Fruit fly (Drosophila melanogaster): ENCODE results near the gene I-t.

The I-t gene

DNA sequence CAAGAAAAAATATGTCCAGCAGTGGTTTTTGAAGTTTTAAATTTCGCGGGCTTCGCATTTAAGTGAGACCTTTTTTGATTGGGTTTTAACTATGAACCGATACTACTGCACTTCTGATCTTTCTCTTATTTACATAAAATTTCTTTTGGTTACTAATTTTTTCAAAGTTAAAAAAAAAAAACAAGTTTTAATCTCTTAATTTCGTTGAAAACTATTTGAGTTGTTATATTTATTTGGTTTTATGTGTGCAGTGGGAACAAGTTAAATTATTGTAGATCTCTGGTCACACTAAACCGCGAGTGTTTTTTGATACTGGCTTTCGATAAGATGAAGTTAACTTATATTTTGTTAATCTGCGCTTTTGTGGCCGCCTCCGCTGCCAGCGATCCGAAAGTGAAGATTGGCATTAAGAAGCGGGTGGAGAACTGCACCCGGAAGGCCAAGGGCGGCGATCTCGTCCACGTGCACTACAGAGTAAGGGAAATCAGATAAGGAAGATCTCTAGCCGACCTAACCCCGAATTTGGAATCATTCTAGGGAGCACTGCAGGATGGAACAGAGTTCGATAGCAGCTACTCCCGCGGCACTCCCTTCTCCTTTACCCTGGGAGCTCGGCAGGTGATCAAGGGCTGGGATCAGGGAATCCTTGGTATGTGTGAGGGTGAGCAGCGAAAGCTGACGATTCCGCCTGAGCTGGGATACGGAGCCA is 29.7 kb upstream of the I-t start, which contains the start of gene CG14715 (continued):
- TF ChIP-seq repo (GFP tag; optimal IDR thresholded peaks at IDR 0.05), result no peak
- TF ChIP-seq Hr3 (GFP tag; optimal IDR thresholded peaks at IDR 0.05), result peak; percentile 42
- TF ChIP-seq CG43689 (GFP tag; IDR thresholded peaks at IDR 0.05), result no peak
- peak; percentile 69 for TF ChIP-seq stwl (tag; optimal IDR thresholded peaks at IDR 0.05)
- TF ChIP-seq ato (GFP tag; IDR thresholded peaks at IDR 0.05; ENCODE audit: partially characterized antibody), result no peak
- peak; percentile 49 for TF ChIP-seq sisA (GFP tag; IDR thresholded peaks at IDR 0.05)
- no peak for TF ChIP-seq scrt (GFP tag; optimal IDR thresholded peaks at IDR 0.05)
- TF ChIP-seq gcm2 (GFP tag; optimal IDR thresholded peaks at IDR 0.05), result no peak
- peak; percentile 41 for TF ChIP-seq CG15696 (tag; optimal IDR thresholded peaks at IDR 0.05)
- no peak for TF ChIP-seq emc (GFP tag; optimal IDR thresholded peaks at IDR 0.05)
- TF ChIP-seq jing (GFP tag; optimal IDR thresholded peaks at IDR 0.05), result no peak
- TF ChIP-seq run (tag; optimal IDR thresholded peaks at IDR 0.05), result no peak
- no peak for TF ChIP-seq CG11696 (GFP tag; IDR thresholded peaks at IDR 0.05)
- peak; percentile 46 for TF ChIP-seq CG8290 (GFP tag; optimal IDR thresholded peaks at IDR 0.05)
- no peak for TF ChIP-seq CG8290 (tag; optimal IDR thresholded peaks at IDR 0.05)
- peak; percentile 63 for TF ChIP-seq CG14441 (GFP tag; IDR thresholded peaks at IDR 0.05)
- TF ChIP-seq YL-1 (GFP tag; optimal IDR thresholded peaks at IDR 0.05), result peak; percentile 67
- TF ChIP-seq Dbx (GFP tag; IDR thresholded peaks at IDR 0.05), result no peak
- no peak for TF ChIP-seq ewg (GFP tag; optimal IDR thresholded peaks at IDR 0.05)
- no peak for TF ChIP-seq fd102C (GFP tag; optimal IDR thresholded peaks at IDR 0.05)
- TF ChIP-seq CG3281 (GFP tag; optimal IDR thresholded peaks at IDR 0.05), result no peak
- TF ChIP-seq wor (GFP tag; IDR thresholded peaks at IDR 0.05), result no peak
- TF ChIP-seq gsb (GFP tag; IDR thresholded peaks at IDR 0.05), result no peak
- peak; percentile 47 for TF ChIP-seq NC2β (GFP tag; optimal IDR thresholded peaks at IDR 0.05)
- peak; percentile 43 for TF ChIP-seq Antp (GFP tag; optimal IDR thresholded peaks at IDR 0.05)
- no peak for TF ChIP-seq twi (tag; optimal IDR thresholded peaks at IDR 0.05)
- no peak for TF ChIP-seq hth (optimal IDR thresholded peaks at IDR 0.05)
- no peak for TF ChIP-seq luna (GFP tag; optimal IDR thresholded peaks at IDR 0.05)
- TF ChIP-seq salm (tag; optimal IDR thresholded peaks at IDR 0.05), result no peak
- TF ChIP-seq vvl (GFP tag; IDR thresholded peaks at IDR 0.05), result peak; percentile 70
- TF ChIP-seq Doc3 (GFP tag; IDR thresholded peaks at IDR 0.05; ENCODE audit: partially characterized antibody), result no peak
- no peak for TF ChIP-seq pan (optimal IDR thresholded peaks at IDR 0.05)
- TF ChIP-seq pan (GFP tag; optimal IDR thresholded peaks at IDR 0.05 in 1 of 2, IDR thresholded peaks at IDR 0.05 in 1 of 2), result peak in 1 of 2 experiments; percentile 58
- TF ChIP-seq B-H1 (GFP tag; IDR thresholded peaks at IDR 0.05), result 0 out of 3 replicates have a peak, but pooled peaks have one; percentile 16
- peak; percentile 72 for TF ChIP-seq CG30403 (GFP tag; optimal IDR thresholded peaks at IDR 0.05)
- peak; percentile 77 for TF ChIP-seq CG18476 (GFP tag; optimal IDR thresholded peaks at IDR 0.05)
- peak; percentile 55 for TF ChIP-seq pnt (GFP tag; optimal IDR thresholded peaks at IDR 0.05)
- peak; percentile 18 for TF ChIP-seq zen (tag; optimal IDR thresholded peaks at IDR 0.05)
- TF ChIP-seq gt (GFP tag; IDR thresholded peaks at IDR 0.05), result no peak
- no peak for TF ChIP-seq Bdp1 (GFP tag; optimal IDR thresholded peaks at IDR 0.05)
- TF ChIP-seq stc (GFP tag; IDR thresholded peaks at IDR 0.05), result no peak
- no peak for TF ChIP-seq CG9876 (GFP tag; optimal IDR thresholded peaks at IDR 0.05)
- no peak; the same call in 1 of the 2 replicates for TF ChIP-seq esg (GFP tag; conservative IDR thresholded peaks at IDR 0.05)
- TF ChIP-seq CG7839 (tag; optimal IDR thresholded peaks at IDR 0.05), result peak; percentile 48
- peak; percentile 35 for TF ChIP-seq CG9817 (tag; optimal IDR thresholded peaks at IDR 0.05)
- TF ChIP-seq CG34224 (GFP tag; IDR thresholded peaks at IDR 0.05; ENCODE audit: partially characterized antibody), result no peak
- TF ChIP-seq GATAe (GFP tag; conservative IDR thresholded peaks at IDR 0.05), result peak; percentile 52; the same call in 1 of the 2 replicates
- peak; percentile 29 for TF ChIP-seq Max (GFP tag; optimal IDR thresholded peaks at IDR 0.05)
- TF ChIP-seq Fer1 (GFP tag; optimal IDR thresholded peaks at IDR 0.05), result peak; percentile 7
- peak; percentile 98 for TF ChIP-seq grn (GFP tag; optimal IDR thresholded peaks at IDR 0.05)
- TF ChIP-seq knrl (GFP tag; IDR thresholded peaks at IDR 0.05; ENCODE audit: partially characterized antibody), result peak; percentile 65
